Fruit fly (Drosophila melanogaster): ENCODE data around the gene CG4116.

The CG4116 gene

dm6 chrX:3045953-3046352 lies 21.4 kb downstream of the CG4116 start (continued):
- TF ChIP-seq CG8359 (GFP tag; optimal IDR thresholded peaks at IDR 0.05; ENCODE audit: borderline replicate concordance), result peak; percentile 28
- TF ChIP-seq CG10979 (tag; optimal IDR thresholded peaks at IDR 0.05), result peak; percentile 87
- TF ChIP-seq CG14014 (GFP tag; IDR thresholded peaks at IDR 0.05), result peak; percentile 59
- TF ChIP-seq salm (tag; optimal IDR thresholded peaks at IDR 0.05), result no peak
- no peak for TF ChIP-seq pan (optimal IDR thresholded peaks at IDR 0.05)
- peak in 1 of 2 experiments; percentile 74 for TF ChIP-seq pan (GFP tag; optimal IDR thresholded peaks at IDR 0.05 in 1 of 2, IDR thresholded peaks at IDR 0.05 in 1 of 2)
- peak; percentile 17 for TF ChIP-seq CG11723 (GFP tag; optimal IDR thresholded peaks at IDR 0.05)
- TF ChIP-seq CG11247 (GFP tag; IDR thresholded peaks at IDR 0.05), result 0 out of 2 replicates have a peak, but pooled peaks have one; percentile 19
- TF ChIP-seq Oli (tag; optimal IDR thresholded peaks at IDR 0.05), result peak; percentile 72
- TF ChIP-seq croc (GFP tag; conservative IDR thresholded peaks at IDR 0.05), result peak; percentile 82
- TF ChIP-seq crc (GFP tag; optimal IDR thresholded peaks at IDR 0.05), result peak; percentile 11
- peak; percentile 52 for TF ChIP-seq gcm (GFP tag; optimal IDR thresholded peaks at IDR 0.05)
- no peak for TF ChIP-seq HLHmδ (GFP tag; optimal IDR thresholded peaks at IDR 0.05)
- 0 out of 2 replicates have a peak, but pooled peaks have one; percentile 26 for TF ChIP-seq ssp (GFP tag; IDR thresholded peaks at IDR 0.05)
- peak; percentile 61; the same call in 1 of the 2 replicates for TF ChIP-seq sens-2 (GFP tag; IDR thresholded peaks at IDR 0.05)
- peak; percentile 66 for TF ChIP-seq E2f1 (GFP tag; IDR thresholded peaks at IDR 0.05)
- peak; percentile 40 for TF ChIP-seq zen (tag; optimal IDR thresholded peaks at IDR 0.05)
- no peak for TF ChIP-seq hkb (optimal IDR thresholded peaks at IDR 0.05)
- TF ChIP-seq hkb (GFP tag; IDR thresholded peaks at IDR 0.05), result peak; percentile 75
- peak; percentile 96 for TF ChIP-seq Med (GFP tag)
- peak; percentile 65 for TF ChIP-seq CG30431 (GFP tag; optimal IDR thresholded peaks at IDR 0.05)
- TF ChIP-seq Chrac-16 (GFP tag; optimal IDR thresholded peaks at IDR 0.05), result peak; percentile 62
- peak; percentile 80 for TF ChIP-seq chn (GFP tag; optimal IDR thresholded peaks at IDR 0.05)
- no peak for TF ChIP-seq br (optimal IDR thresholded peaks at IDR 0.05)
- TF ChIP-seq CG15011 (GFP tag; optimal IDR thresholded peaks at IDR 0.05), result no peak
- TF ChIP-seq zfh1 (GFP tag; IDR thresholded peaks at IDR 0.05), result peak; percentile 87
- TF ChIP-seq CG17829 (tag; optimal IDR thresholded peaks at IDR 0.05), result peak; percentile 79
- TF ChIP-seq Optix (GFP tag; IDR thresholded peaks at IDR 0.05), result peak; percentile 81
- no peak for TF ChIP-seq ERR (GFP tag; optimal IDR thresholded peaks at IDR 0.05)
- peak; percentile 54 for TF ChIP-seq Hr3 (GFP tag; optimal IDR thresholded peaks at IDR 0.05)
- no peak for TF ChIP-seq Dek (tag; optimal IDR thresholded peaks at IDR 0.05)
- peak; percentile 32; the same call in 1 of the 2 replicates for TF ChIP-seq klu (GFP tag; IDR thresholded peaks at IDR 0.05)
- TF ChIP-seq Drgx (GFP tag; IDR thresholded peaks at IDR 0.05), result peak; percentile 90
- peak; percentile 45 for TF ChIP-seq CG17186 (GFP tag; optimal IDR thresholded peaks at IDR 0.05)
- no peak for TF ChIP-seq schlank (tag; optimal IDR thresholded peaks at IDR 0.05)
- TF ChIP-seq CG34376 (GFP tag; optimal IDR thresholded peaks at IDR 0.05), result no peak
- TF ChIP-seq CG10267 (tag; optimal IDR thresholded peaks at IDR 0.05), result peak; percentile 68
- peak; percentile 57; the same call in 1 of the 2 replicates for TF ChIP-seq CG31441 (GFP tag; IDR thresholded peaks at IDR 0.05)
- peak; percentile 10 for TF ChIP-seq CG12659 (GFP tag; optimal IDR thresholded peaks at IDR 0.05)
- no peak for TF ChIP-seq Adf1 (GFP tag; IDR thresholded peaks at IDR 0.05)
- TF ChIP-seq NK7.1 (GFP tag; optimal IDR thresholded peaks at IDR 0.05), result peak; percentile 49
- TF ChIP-seq CG31388 (GFP tag; optimal IDR thresholded peaks at IDR 0.05), result no peak
- TF ChIP-seq inv (GFP tag; IDR thresholded peaks at IDR 0.05; ENCODE audit: partially characterized antibody), result no peak
- no peak for TF ChIP-seq Hmr (GFP tag; optimal IDR thresholded peaks at IDR 0.05)
- peak; percentile 63 for TF ChIP-seq NfI (GFP tag; optimal IDR thresholded peaks at IDR 0.05)
- no peak for TF ChIP-seq CG9797 (GFP tag; optimal IDR thresholded peaks at IDR 0.05)
- no peak for TF ChIP-seq CG1832 (GFP tag; optimal IDR thresholded peaks at IDR 0.05)
- peak; percentile 84 for TF ChIP-seq CG18262 (tag; optimal IDR thresholded peaks at IDR 0.05)
- TF ChIP-seq lab (GFP tag; optimal IDR thresholded peaks at IDR 0.05), result peak; percentile 36
- no peak for TF ChIP-seq trh (GFP tag; optimal IDR thresholded peaks at IDR 0.05)
- peak; percentile 61; the same call in 2 of the 3 replicates for TF ChIP-seq CG3726 (GFP tag; IDR thresholded peaks at IDR 0.05)
- peak; percentile 77 for TF ChIP-seq Ssrp (tag; optimal IDR thresholded peaks at IDR 0.05)
